Fruit fly (Drosophila melanogaster): ENCODE data around the gene Gr5a.

Gene Gr5a

dm6 chrX:5699824-5700498 lies 19.5 kb downstream of the Gr5a start:
- peak; percentile 62 for TF ChIP-seq CG17806 (tag; optimal IDR thresholded peaks at IDR 0.05)
- peak; percentile 55 for TF ChIP-seq Pif1B (GFP tag; optimal IDR thresholded peaks at IDR 0.05)
- TF ChIP-seq Ets98B (GFP tag; IDR thresholded peaks at IDR 0.05) = 0 out of 2 replicates have a peak, but pooled peaks have one; percentile 31
- peak; percentile 65 for TF ChIP-seq CG8301 (tag; optimal IDR thresholded peaks at IDR 0.05)
- peak; percentile 70 for TF ChIP-seq CG8159 (tag; optimal IDR thresholded peaks at IDR 0.05)
- no peak for TF ChIP-seq EcR (GFP tag; optimal IDR thresholded peaks at IDR 0.05)
- TF ChIP-seq rn (GFP tag; IDR thresholded peaks at IDR 0.05) = 0 out of 2 replicates have a peak, but pooled peaks have one; percentile 30
- peak; percentile 26; the same call in 1 of the 2 replicates for TF ChIP-seq CG32121 (GFP tag; IDR thresholded peaks at IDR 0.05)
- TF ChIP-seq CG9948 (tag; optimal IDR thresholded peaks at IDR 0.05) = peak; percentile 53
- TF ChIP-seq fd96Ca (GFP tag; IDR thresholded peaks at IDR 0.05) = no peak
- TF ChIP-seq CG14655 (GFP tag; optimal IDR thresholded peaks at IDR 0.05) = peak; percentile 54
- no peak; the same call in 2 of the 3 replicates for TF ChIP-seq CG4496 (GFP tag; IDR thresholded peaks at IDR 0.05)
- peak; percentile 40 for TF ChIP-seq Snoo (tag; optimal IDR thresholded peaks at IDR 0.05)
- TF ChIP-seq CG12605 (GFP tag; IDR thresholded peaks at IDR 0.05) = 0 out of 2 replicates have a peak, but pooled peaks have one; percentile 11
- TF ChIP-seq CG34367 (tag; optimal IDR thresholded peaks at IDR 0.05) = peak; percentile 15
- TF ChIP-seq CG13204 (GFP tag; optimal IDR thresholded peaks at IDR 0.05) = no peak
- TF ChIP-seq gl (tag; optimal IDR thresholded peaks at IDR 0.05) = no peak
- no peak for TF ChIP-seq CG10348 (GFP tag; IDR thresholded peaks at IDR 0.05)
- TF ChIP-seq Pif1A (GFP tag; optimal IDR thresholded peaks at IDR 0.05) = peak; percentile 60
- TF ChIP-seq D1 (tag; optimal IDR thresholded peaks at IDR 0.05) = no peak
- TF ChIP-seq CG15710 (tag; optimal IDR thresholded peaks at IDR 0.05) = peak; percentile 59

- TF ChIP-seq CG9948 (tag; optimal IDR thresholded peaks at IDR 0.05) (no peak), CG14655 (GFP tag; optimal IDR thresholded peaks at IDR 0.05) (no peak), Ets98B (GFP tag; IDR thresholded peaks at IDR 0.05) (no peak), CG34367 (tag; optimal IDR thresholded peaks at IDR 0.05) (no peak), D1 (tag; optimal IDR thresholded peaks at IDR 0.05) (no peak), fd96Ca (GFP tag; IDR thresholded peaks at IDR 0.05) (no peak), Snoo (tag; optimal IDR thresholded peaks at IDR 0.05) (no peak), CG32121 (GFP tag; IDR thresholded peaks at IDR 0.05) (no peak), Pif1A (GFP tag; optimal IDR thresholded peaks at IDR 0.05) (no peak), CG12605 (GFP tag; IDR thresholded peaks at IDR 0.05) (no peak), CG13204 (GFP tag; optimal IDR thresholded peaks at IDR 0.05) (no peak), EcR (GFP tag; optimal IDR thresholded peaks at IDR 0.05) (no peak), CG4496 (GFP tag; IDR thresholded peaks at IDR 0.05) (no peak)
Observed at dm6 chrX:5705097-5705496, 24.7 kb downstream of the Gr5a start.

dm6 chrX:5705899-5706312 lies 25.5 kb downstream of the Gr5a start:
- TF ChIP-seq D1 (tag; optimal IDR thresholded peaks at IDR 0.05) (no peak), CG14655 (GFP tag; optimal IDR thresholded peaks at IDR 0.05) (peak; percentile 85), CG8301 (tag; optimal IDR thresholded peaks at IDR 0.05) (peak; percentile 86), CG4496 (GFP tag; IDR thresholded peaks at IDR 0.05) (peak; percentile 97), CG15710 (tag; optimal IDR thresholded peaks at IDR 0.05) (peak; percentile 62), Ets98B (GFP tag; IDR thresholded peaks at IDR 0.05) (peak; percentile 95), fd96Ca (GFP tag; IDR thresholded peaks at IDR 0.05) (peak; percentile 97), Pif1B (GFP tag; optimal IDR thresholded peaks at IDR 0.05) (peak; percentile 63), Pif1A (GFP tag; optimal IDR thresholded peaks at IDR 0.05) (peak; percentile 71), CG9948 (tag; optimal IDR thresholded peaks at IDR 0.05) (peak; percentile 62), CG8159 (tag; optimal IDR thresholded peaks at IDR 0.05) (peak; percentile 81), gl (tag; optimal IDR thresholded peaks at IDR 0.05) (peak; percentile 57), Snoo (tag; optimal IDR thresholded peaks at IDR 0.05) (no peak), CG17806 (tag; optimal IDR thresholded peaks at IDR 0.05) (peak; percentile 65), CG13204 (GFP tag; optimal IDR thresholded peaks at IDR 0.05) (no peak), CG12605 (GFP tag; IDR thresholded peaks at IDR 0.05) (peak; percentile 87), CG32121 (GFP tag; IDR thresholded peaks at IDR 0.05) (peak; percentile 94), CG10348 (GFP tag; IDR thresholded peaks at IDR 0.05) (peak; percentile 53), rn (GFP tag; IDR thresholded peaks at IDR 0.05) (peak; percentile 86), CG34367 (tag; optimal IDR thresholded peaks at IDR 0.05) (peak; percentile 45), EcR (GFP tag; optimal IDR thresholded peaks at IDR 0.05) (no peak)

dm6 chrX:5712966-5713365 lies 32.5 kb downstream of the Gr5a start:
- TF ChIP-seq CG9948 (tag; optimal IDR thresholded peaks at IDR 0.05) (no peak), rn (GFP tag; IDR thresholded peaks at IDR 0.05) (no peak)

DNA sequence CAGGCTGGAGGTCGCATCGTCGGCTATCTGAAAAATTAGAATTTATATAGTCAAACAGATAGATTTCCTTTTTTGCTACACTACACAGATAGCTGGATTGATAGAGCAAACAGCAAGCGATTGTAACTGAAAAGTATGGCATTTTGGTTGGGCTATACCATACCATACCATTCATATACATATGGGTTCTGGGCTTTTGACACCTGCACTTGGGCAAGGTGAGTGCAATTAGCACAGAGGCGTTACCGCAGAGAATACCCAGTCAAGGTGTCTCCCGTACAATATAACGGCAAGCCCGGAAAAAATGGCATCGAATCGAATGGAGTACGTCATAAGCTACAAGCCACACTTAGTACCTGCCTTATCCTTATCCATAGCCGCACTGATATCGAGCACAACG lies 34.4 kb downstream of the Gr5a start:
- no peak for TF ChIP-seq CG8301 (tag; optimal IDR thresholded peaks at IDR 0.05)
- TF ChIP-seq D1 (tag; optimal IDR thresholded peaks at IDR 0.05) = no peak
- no peak for TF ChIP-seq EcR (GFP tag; optimal IDR thresholded peaks at IDR 0.05)
- TF ChIP-seq CG8159 (tag; optimal IDR thresholded peaks at IDR 0.05) = no peak
- TF ChIP-seq gl (tag; optimal IDR thresholded peaks at IDR 0.05) = no peak
- TF ChIP-seq CG13204 (GFP tag; optimal IDR thresholded peaks at IDR 0.05) = no peak
- no peak for TF ChIP-seq fd96Ca (GFP tag; IDR thresholded peaks at IDR 0.05)
- TF ChIP-seq CG17806 (tag; optimal IDR thresholded peaks at IDR 0.05) = no peak
- no peak for TF ChIP-seq Pif1A (GFP tag; optimal IDR thresholded peaks at IDR 0.05)
- TF ChIP-seq CG15710 (tag; optimal IDR thresholded peaks at IDR 0.05) = no peak
- TF ChIP-seq CG10348 (GFP tag; IDR thresholded peaks at IDR 0.05) = no peak
- no peak for TF ChIP-seq CG4496 (GFP tag; IDR thresholded peaks at IDR 0.05)
- TF ChIP-seq Snoo (tag; optimal IDR thresholded peaks at IDR 0.05) = no peak
- TF ChIP-seq rn (GFP tag; IDR thresholded peaks at IDR 0.05) = no peak
- no peak for TF ChIP-seq CG34367 (tag; optimal IDR thresholded peaks at IDR 0.05)
- no peak for TF ChIP-seq CG12605 (GFP tag; IDR thresholded peaks at IDR 0.05)
- no peak for TF ChIP-seq CG32121 (GFP tag; IDR thresholded peaks at IDR 0.05)
- no peak for TF ChIP-seq Pif1B (GFP tag; optimal IDR thresholded peaks at IDR 0.05)
- TF ChIP-seq CG9948 (tag; optimal IDR thresholded peaks at IDR 0.05) = no peak
